Fruit fly (Drosophila melanogaster) whole organism, wandering third instar larva: ENCODE data around the gene CG7945.

Experiments
- Hnf4 ChIP-seq: fragments of 200-800 bp; sonication (Bioruptor generic); optimal IDR thresholded peaks from 2 replicates; lab custom pipeline; 2016; ENCODE audit warnings: missing biosample characterization, mild to moderate bottlenecking, missing genetic modification characterization
- Jra ChIP-seq: sonication (Bioruptor generic); optimal IDR thresholded peaks from 2 replicates; lab custom pipeline; 2016; ENCODE audit warnings: missing biosample characterization, missing genetic modification characterization
- OdsH ChIP-seq: fragments of 200-800 bp; sonication (Bioruptor generic); optimal IDR thresholded peaks from 2 replicates; lab custom pipeline; 2016; ENCODE audit warnings: missing biosample characterization, mild to moderate bottlenecking, missing genetic modification characterization
- ey ChIP-seq: fragments of 200-800 bp; sonication (Bioruptor generic); optimal IDR thresholded peaks from 2 replicates; lab custom pipeline; 2016; ENCODE audit warnings: missing biosample characterization, missing genetic modification characterization
- fru ChIP-seq: fragments of 200-800 bp; sonication (Bioruptor generic); optimal IDR thresholded peaks from 3 replicates; lab custom pipeline; 2016; ENCODE audit warnings: missing biosample characterization, mild to moderate bottlenecking, missing genetic modification characterization
- h ChIP-seq: fragments of 200-800 bp; sonication (Bioruptor generic); optimal IDR thresholded peaks from 3 replicates; lab custom pipeline; 2016; ENCODE audit warnings: missing biosample characterization, mild to moderate bottlenecking, missing genetic modification characterization
- pan ChIP-seq: fragments of >200 bp; optimal IDR thresholded peaks from 2 replicates; lab custom pipeline; 2017
- psq ChIP-seq: fragments of 200-800 bp; sonication (Bioruptor generic); optimal IDR thresholded peaks from 3 replicates; lab custom pipeline; 2017; ENCODE audit warnings: missing biosample characterization, mild to moderate bottlenecking, missing genetic modification characterization, moderate library complexity
- sage ChIP-seq: fragments of 200-800 bp; sonication (Bioruptor generic); optimal IDR thresholded peaks from 2 replicates; lab custom pipeline; 2016; ENCODE audit warnings: missing biosample characterization, mild to moderate bottlenecking, missing genetic modification characterization
- tai ChIP-seq: sonication (Bioruptor generic); optimal IDR thresholded peaks from 2 replicates; lab custom pipeline; 2016; ENCODE audit warnings: missing biosample characterization, missing genetic modification characterization
- usp ChIP-seq: fragments of >200 bp; optimal IDR thresholded peaks from 2 replicates; lab custom pipeline; 2017; ENCODE audit warnings: missing biosample characterization, missing genetic modification characterization
- woc ChIP-seq: sonication (Bioruptor generic); optimal IDR thresholded peaks from 2 replicates; lab custom pipeline; 2016; ENCODE audit warnings: missing biosample characterization, mild to moderate bottlenecking, missing genetic modification characterization

dm6 chr3L:15493886-15494598, 29.9 kb downstream of the CG7945 start:
- TF ChIP-seq pan (lab: Kevin White, UChicago) (no peak), Jra (GFP tag; lab: Kevin White, UChicago) (no peak), Hnf4 (no peak), fru (GFP tag; lab: Kevin White, UChicago) (no peak), woc (no peak), sage (GFP tag; lab: Kevin White, UChicago) (no peak), OdsH (no peak), psq (GFP tag; lab: Kevin White, UChicago) (no peak), h (GFP tag; lab: Kevin White, UChicago) (no peak), ey (GFP tag; lab: Kevin White, UChicago) (no peak), usp (GFP tag; lab: Kevin White, UChicago) (no peak), tai (no peak)
